Fruit fly (Drosophila melanogaster) whole organism, pupa: ENCODE data around the gene CG1582.

Experiments
- CG10348 ChIP-seq: fragments of 200-800 bp; sonication (Bioruptor generic); IDR thresholded peaks from 2 replicates; pipeline ENCODE4 v1.3.6; 2022; ENCODE audit warnings: missing biosample characterization, missing genetic modification characterization
- CG12605 ChIP-seq: fragments of 200-800 bp; sonication (Bioruptor generic); IDR thresholded peaks from 2 replicates; pipeline ENCODE4 v1.3.6; 2022; ENCODE audit warnings: missing biosample characterization, missing genetic modification characterization
- CG13204 ChIP-seq: fragments of 200-800 bp; sonication (Bioruptor generic); optimal IDR thresholded peaks from 2 replicates; lab custom pipeline; 2018; ENCODE audit warnings: missing biosample characterization, mild to moderate bottlenecking, missing genetic modification characterization, moderate library complexity
- CG14655 ChIP-seq: fragments of 200-800 bp; sonication (Bioruptor generic); optimal IDR thresholded peaks from 3 replicates; lab custom pipeline; 2017; ENCODE audit warnings: mild to moderate bottlenecking, missing biosample characterization, missing genetic modification reagents, missing genetic modification characterization
- CG15710 ChIP-seq: fragments of 200-800 bp; sonication (Bioruptor generic); optimal IDR thresholded peaks from 2 replicates; lab custom pipeline; 2018; ENCODE audit warnings: missing biosample characterization, mild to moderate bottlenecking, missing genetic modification characterization, moderate library complexity
- CG17806 ChIP-seq: fragments of 200-800 bp; sonication (Bioruptor generic); optimal IDR thresholded peaks from 2 replicates; lab custom pipeline; 2018; ENCODE audit warnings: missing biosample characterization, mild to moderate bottlenecking, missing genetic modification characterization, moderate library complexity
- CG32121 ChIP-seq: fragments of 200-800 bp; sonication (Bioruptor generic); IDR thresholded peaks from 2 replicates; pipeline ENCODE4 v1.3.6; 2022; ENCODE audit warnings: missing biosample characterization, missing genetic modification characterization
- CG34367 ChIP-seq: fragments of 200-800 bp; sonication (Bioruptor generic); optimal IDR thresholded peaks from 2 replicates; lab custom pipeline; 2018; ENCODE audit warnings: missing biosample characterization, mild to moderate bottlenecking, missing genetic modification characterization
- CG4496 ChIP-seq: fragments of 200-800 bp; sonication (Bioruptor generic); IDR thresholded peaks from 3 replicates; pipeline ENCODE4 v1.3.6; 2022; ENCODE audit warnings: missing biosample characterization, missing genetic modification characterization
- CG8159 ChIP-seq: fragments of 200-800 bp; sonication (Bioruptor generic); optimal IDR thresholded peaks from 3 replicates; lab custom pipeline; 2018; ENCODE audit warnings: missing biosample characterization, mild to moderate bottlenecking, missing genetic modification characterization, moderate library complexity
- CG8301 ChIP-seq: fragments of 200-800 bp; sonication (Bioruptor generic); optimal IDR thresholded peaks from 2 replicates; lab custom pipeline; 2018; ENCODE audit warnings: missing biosample characterization, mild to moderate bottlenecking, missing genetic modification characterization
- CG9948 ChIP-seq: fragments of 200-800 bp; sonication (Bioruptor generic); optimal IDR thresholded peaks from 2 replicates; lab custom pipeline; 2018; ENCODE audit warnings: missing biosample characterization, mild to moderate bottlenecking, missing genetic modification characterization, moderate library complexity
- D1 ChIP-seq: fragments of 200-800 bp; sonication (Bioruptor generic); optimal IDR thresholded peaks from 2 replicates; lab custom pipeline; 2018; ENCODE audit warnings: missing biosample characterization, mild to moderate bottlenecking, missing genetic modification characterization, moderate library complexity
- EcR ChIP-seq: fragments of 200-800 bp; sonication (Bioruptor generic); optimal IDR thresholded peaks from 3 replicates; lab custom pipeline; 2019; ENCODE audit warnings: missing biosample characterization, missing genetic modification characterization, mild to moderate bottlenecking, moderate library complexity, missing genetic modification reagents
- Ets98B ChIP-seq: fragments of 200-800 bp; sonication (Bioruptor generic); IDR thresholded peaks from 2 replicates; pipeline ENCODE4 v1.3.6; 2022; ENCODE audit warnings: missing biosample characterization, missing genetic modification characterization
- Pif1A ChIP-seq: fragments of 200-800 bp; sonication (Bioruptor generic); optimal IDR thresholded peaks from 3 replicates; lab custom pipeline; 2016; ENCODE audit warnings: missing biosample characterization, missing genetic modification characterization
- Pif1B ChIP-seq: fragments of 200-800 bp; sonication (Bioruptor generic); optimal IDR thresholded peaks from 3 replicates; lab custom pipeline; 2016; ENCODE audit warnings: missing biosample characterization, missing genetic modification characterization
- Snoo ChIP-seq: fragments of 200-800 bp; sonication (Bioruptor generic); optimal IDR thresholded peaks from 3 replicates; lab custom pipeline; 2017; ENCODE audit warnings: missing biosample characterization, mild to moderate bottlenecking, missing genetic modification characterization, inconsistent platforms
- fd96Ca ChIP-seq: fragments of 200-800 bp; sonication (Bioruptor generic); IDR thresholded peaks from 3 replicates; pipeline ENCODE4 v1.3.6; 2022; ENCODE audit warnings: missing biosample characterization, missing genetic modification characterization
- gl ChIP-seq: fragments of 200-800 bp; sonication (Bioruptor generic); optimal IDR thresholded peaks from 2 replicates; lab custom pipeline; 2018; ENCODE audit warnings: missing biosample characterization, mild to moderate bottlenecking, missing genetic modification characterization
- rn ChIP-seq: fragments of 200-800 bp; sonication (Bioruptor generic); IDR thresholded peaks from 2 replicates; pipeline ENCODE4 v1.3.6; 2022; ENCODE audit warnings: missing biosample characterization, missing genetic modification characterization

CG1582 gene

dm6 chrX:10923711-10924281, 24.7 kb upstream of the CG1582 start, which contains the start of gene v:
TSS of gene v (plus strand) at chrX:10923972.
- no peak for TF ChIP-seq CG8159 (tag; lab: Kevin White, UChicago)
- TF ChIP-seq rn (GFP tag; lab: Robert Waterston, UW) = no peak
- TF ChIP-seq Ets98B (GFP tag; lab: Robert Waterston, UW) = no peak
- TF ChIP-seq CG10348 (GFP tag; lab: Robert Waterston, UW) = no peak
- peak; percentile 51 for TF ChIP-seq CG13204 (GFP tag; lab: Kevin White, UChicago)
- TF ChIP-seq Snoo (tag; lab: Kevin White, UChicago) = no peak
- TF ChIP-seq CG17806 (tag; lab: Kevin White, UChicago) = no peak

DNA sequence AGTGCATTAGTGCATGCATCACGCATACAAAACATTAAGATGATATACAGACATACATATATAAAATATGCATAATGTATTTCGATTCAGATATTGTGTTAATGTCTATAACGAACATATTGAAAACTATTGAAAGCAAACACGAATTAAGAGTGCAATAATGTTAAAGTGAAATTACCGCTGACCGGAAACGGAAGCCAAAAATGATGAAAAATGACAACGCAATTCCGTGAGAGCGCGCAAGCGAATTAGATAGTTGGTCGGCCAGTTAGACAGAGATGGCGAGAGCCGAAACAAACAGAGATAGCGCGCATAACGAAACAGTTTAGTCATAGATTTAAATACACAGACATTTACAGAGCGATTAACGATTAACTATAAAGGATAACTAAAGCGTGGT, 23.1 kb upstream of the CG1582 start:
- TF ChIP-seq D1 (tag; lab: Kevin White, UChicago) = no peak
- no peak for TF ChIP-seq CG32121
- TF ChIP-seq Pif1B (GFP tag; lab: Kevin White, UChicago) = no peak
- TF ChIP-seq CG10348 (GFP tag; lab: Robert Waterston, UW) = no peak
- TF ChIP-seq CG14655 (GFP tag; lab: Kevin White, UChicago) = no peak
- no peak for TF ChIP-seq CG12605 (GFP tag; lab: Robert Waterston, UW)

- TF ChIP-seq fd96Ca (no peak), D1 (tag; lab: Kevin White, UChicago) (no peak), CG15710 (tag; lab: Kevin White, UChicago) (no peak), Ets98B (GFP tag; lab: Robert Waterston, UW) (no peak), CG9948 (tag; lab: Kevin White, UChicago) (no peak), Pif1A (GFP tag; lab: Kevin White, UChicago) (no peak), Snoo (tag; lab: Kevin White, UChicago) (no peak), gl (tag; lab: Kevin White, UChicago) (no peak), Pif1B (GFP tag; lab: Kevin White, UChicago) (no peak), EcR (GFP tag; lab: Kevin White, UChicago) (no peak), CG14655 (GFP tag; lab: Kevin White, UChicago) (no peak), CG34367 (tag; lab: Kevin White, UChicago) (no peak)
- TF ChIP-seq, all 21 proteins: peak for 0
Observed at dm6 chrX:10921665-10922064, 22.6 kb upstream of the CG1582 start.

- TF ChIP-seq D1 (tag; lab: Kevin White, UChicago) (no peak), EcR (GFP tag; lab: Kevin White, UChicago) (no peak), CG34367 (tag; lab: Kevin White, UChicago) (no peak), CG13204 (GFP tag; lab: Kevin White, UChicago) (no peak), CG8301 (no peak), CG10348 (GFP tag; lab: Robert Waterston, UW) (no peak), Pif1B (GFP tag; lab: Kevin White, UChicago) (no peak), fd96Ca (no peak), CG15710 (tag; lab: Kevin White, UChicago) (no peak), CG14655 (GFP tag; lab: Kevin White, UChicago) (no peak), CG32121 (no peak), gl (tag; lab: Kevin White, UChicago) (no peak)
Observed at dm6 chrX:10912585-10912984, 13.5 kb upstream of the CG1582 start.

dm6 chrX:10906222-10906866, 7.2 kb upstream of the CG1582 start:
- TF ChIP-seq CG17806 (tag; lab: Kevin White, UChicago) (no peak), EcR (GFP tag; lab: Kevin White, UChicago) (no peak), rn (GFP tag; lab: Robert Waterston, UW) (no peak), CG13204 (GFP tag; lab: Kevin White, UChicago) (no peak), D1 (tag; lab: Kevin White, UChicago) (no peak), CG4496 (GFP tag; lab: Robert Waterston, UW) (no peak), Pif1A (GFP tag; lab: Kevin White, UChicago) (no peak), CG15710 (tag; lab: Kevin White, UChicago) (no peak)
- TF ChIP-seq, all 21 proteins: peak for 0

dm6 chrX:10905467-10905866, 6.4 kb upstream of the CG1582 start, which contains the start of gene CG43901:
TSS of gene CG43901 (plus strand) at chrX:10905767.
- TF ChIP-seq Snoo (tag; lab: Kevin White, UChicago) (no peak), CG12605 (GFP tag; lab: Robert Waterston, UW) (no peak), D1 (tag; lab: Kevin White, UChicago) (no peak), CG9948 (tag; lab: Kevin White, UChicago) (no peak), Pif1A (GFP tag; lab: Kevin White, UChicago) (no peak), CG34367 (tag; lab: Kevin White, UChicago) (no peak), CG15710 (tag; lab: Kevin White, UChicago) (no peak), fd96Ca (no peak), Ets98B (GFP tag; lab: Robert Waterston, UW) (no peak), EcR (GFP tag; lab: Kevin White, UChicago) (no peak), CG14655 (GFP tag; lab: Kevin White, UChicago) (no peak), CG8301 (no peak), CG13204 (GFP tag; lab: Kevin White, UChicago) (no peak), CG10348 (GFP tag; lab: Robert Waterston, UW) (no peak), CG8159 (tag; lab: Kevin White, UChicago) (no peak), gl (tag; lab: Kevin White, UChicago) (no peak), rn (GFP tag; lab: Robert Waterston, UW) (no peak)
